Fruit fly (Drosophila melanogaster) whole organism, adult: ENCODE results near the gene CG6330.

Experiments
- CG33017 ChIP-seq: fragments of 200-800 bp; sonication (Bioruptor generic); optimal IDR thresholded peaks from 2 replicates; lab custom pipeline; 2018; ENCODE audit warnings: missing biosample characterization, mild to moderate bottlenecking, missing genetic modification characterization, moderate library complexity
- CG5204 ChIP-seq: fragments of 200-800 bp; sonication (Bioruptor generic); optimal IDR thresholded peaks from 2 replicates; lab custom pipeline; 2016; ENCODE audit warnings: missing biosample characterization, missing genetic modification characterization

DNA sequence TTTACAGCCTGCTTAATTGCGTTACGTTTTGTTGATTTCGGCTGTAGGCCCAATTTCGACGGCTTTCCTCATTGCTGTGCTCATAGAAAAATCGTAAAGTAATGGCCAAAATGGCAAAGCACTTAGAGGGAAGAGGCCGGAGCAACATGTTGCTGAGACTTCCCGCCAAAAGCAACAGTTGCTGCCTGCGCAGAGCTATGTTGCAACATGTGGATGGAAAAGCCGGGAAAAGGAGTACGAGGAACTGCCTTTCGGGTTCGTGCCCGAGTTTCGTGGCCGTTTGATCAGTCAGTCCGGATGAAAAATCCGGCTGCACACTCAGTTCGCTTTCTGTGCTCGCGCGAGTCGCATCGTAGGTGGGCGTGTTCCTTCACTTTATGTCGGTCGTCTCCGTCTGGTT lies 38.4 kb upstream of the CG6330 start, which contains the start of gene RYa-R:
- TF ChIP-seq CG33017 (tag; lab: Kevin White, UChicago) (no peak), CG5204 (no peak)
